Worm (Caenorhabditis elegans): ENCODE measurements around the gene T24H10.4.

The T24H10.4 gene

DNA sequence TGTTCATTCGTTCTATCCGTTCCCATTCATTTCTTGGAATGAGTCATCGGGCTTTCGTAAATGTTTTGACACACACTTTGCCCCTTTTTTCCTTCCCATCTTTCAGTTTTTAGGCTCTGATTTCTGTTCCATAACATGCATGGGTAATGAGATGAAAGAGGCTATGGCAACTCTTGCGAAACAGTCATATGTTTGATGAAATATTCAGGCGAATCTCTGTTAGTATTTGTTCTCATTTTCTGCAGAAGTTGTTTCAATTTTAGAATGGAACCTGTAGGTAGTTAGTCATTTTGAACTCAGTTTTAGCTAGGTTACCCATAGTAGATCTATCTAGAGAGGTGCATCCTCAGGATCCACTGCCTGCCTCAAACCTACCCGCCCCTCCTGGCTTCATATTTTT, 5.6 kb downstream of the T24H10.4 start:
- TF ChIP-seq W03F9.2 (tag; optimal IDR thresholded peaks at IDR 0.05) (no peak), him-1 (tag; optimal IDR thresholded peaks at IDR 0.05) (no peak)

DNA sequence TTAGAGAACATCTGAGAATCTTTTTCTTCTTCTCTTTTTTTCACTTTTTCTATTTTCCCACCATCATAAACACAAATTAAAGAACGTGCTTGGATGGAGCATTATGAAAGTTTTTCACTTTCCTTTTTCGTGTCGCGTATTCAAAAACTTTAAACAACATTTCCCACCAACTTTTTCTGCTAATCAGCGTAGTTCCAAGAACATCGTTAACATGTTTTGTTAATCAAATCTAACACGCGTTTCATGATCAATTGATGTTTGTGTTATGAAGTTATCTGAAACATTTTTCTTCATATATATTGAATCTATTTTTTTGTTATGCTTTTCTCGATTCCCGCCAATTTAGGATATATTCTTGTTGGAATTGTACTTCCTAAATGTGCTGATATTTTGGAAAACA, 6.3 kb downstream of the T24H10.4 start:
- TF ChIP-seq W03F9.2 (tag; optimal IDR thresholded peaks at IDR 0.05): no peak
- TF ChIP-seq dao-5 (tag; optimal IDR thresholded peaks at IDR 0.05): no peak
- TF ChIP-seq him-1 (tag; optimal IDR thresholded peaks at IDR 0.05): no peak

DNA sequence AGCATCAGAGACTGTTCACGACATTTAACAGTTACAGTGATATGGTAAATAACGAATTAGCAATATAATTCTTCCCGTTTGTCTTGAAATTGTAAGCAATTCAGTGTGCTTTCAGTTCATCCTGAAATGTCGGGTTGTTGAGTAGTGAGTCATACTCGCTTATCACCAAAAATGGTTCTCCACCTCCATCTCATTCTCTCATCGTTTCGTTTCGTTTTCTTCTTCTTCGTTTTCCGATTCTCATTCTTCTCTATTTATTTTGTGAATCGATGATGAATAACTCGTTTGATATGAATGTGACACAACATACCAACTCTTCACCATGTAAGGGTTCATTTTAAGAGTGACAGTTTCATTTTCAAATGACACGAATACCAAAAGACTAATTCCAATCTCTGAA, 7.1 kb downstream of the T24H10.4 start:
- TF ChIP-seq him-1 (tag; optimal IDR thresholded peaks at IDR 0.05) (no peak), W03F9.2 (tag; optimal IDR thresholded peaks at IDR 0.05) (no peak)

DNA sequence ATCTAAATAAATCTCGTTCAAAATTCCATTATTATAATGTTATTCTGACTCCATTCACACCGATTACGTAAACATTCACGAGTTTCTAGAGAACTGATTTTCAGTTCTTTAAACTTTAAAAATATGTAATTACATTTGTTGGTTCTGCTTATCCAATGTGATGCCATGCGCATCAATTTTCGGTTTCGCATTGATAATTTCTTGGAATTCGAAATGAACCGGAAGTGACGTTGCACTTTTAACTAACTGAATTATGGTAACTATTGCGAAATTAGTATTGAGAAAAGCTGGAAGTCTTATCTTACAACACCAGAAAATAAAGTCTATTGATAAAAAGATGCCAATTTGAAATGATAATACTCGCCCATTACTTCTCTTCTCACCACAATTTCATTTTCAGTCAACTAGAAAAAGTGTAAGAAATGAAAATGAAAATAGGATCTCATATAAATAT, 8.5 kb downstream of the T24H10.4 start:
- TF ChIP-seq dao-5 (tag; optimal IDR thresholded peaks at IDR 0.05): no peak

DNA sequence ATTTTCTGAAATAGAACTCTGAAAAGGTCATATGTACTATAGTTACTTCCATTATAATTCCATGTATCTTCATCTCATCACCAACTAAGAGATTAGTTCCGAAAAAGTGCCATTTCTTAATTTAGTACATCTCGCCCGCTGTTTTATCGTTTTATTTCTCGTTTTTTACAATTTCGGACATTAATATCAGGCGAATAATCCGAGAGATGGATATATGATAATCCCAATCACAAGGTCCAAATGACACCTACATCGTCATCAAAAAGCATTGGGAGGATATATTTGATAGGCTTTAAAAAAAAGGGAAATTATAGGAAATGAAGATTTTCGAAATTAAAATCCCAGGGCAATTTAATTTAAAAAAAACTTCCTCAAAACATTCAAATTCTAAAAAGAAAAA, 11.0 kb downstream of the T24H10.4 start:
- TF ChIP-seq him-1 (tag; optimal IDR thresholded peaks at IDR 0.05) (no peak), dao-5 (tag; optimal IDR thresholded peaks at IDR 0.05) (no peak), W03F9.2 (tag; optimal IDR thresholded peaks at IDR 0.05) (no peak)

DNA sequence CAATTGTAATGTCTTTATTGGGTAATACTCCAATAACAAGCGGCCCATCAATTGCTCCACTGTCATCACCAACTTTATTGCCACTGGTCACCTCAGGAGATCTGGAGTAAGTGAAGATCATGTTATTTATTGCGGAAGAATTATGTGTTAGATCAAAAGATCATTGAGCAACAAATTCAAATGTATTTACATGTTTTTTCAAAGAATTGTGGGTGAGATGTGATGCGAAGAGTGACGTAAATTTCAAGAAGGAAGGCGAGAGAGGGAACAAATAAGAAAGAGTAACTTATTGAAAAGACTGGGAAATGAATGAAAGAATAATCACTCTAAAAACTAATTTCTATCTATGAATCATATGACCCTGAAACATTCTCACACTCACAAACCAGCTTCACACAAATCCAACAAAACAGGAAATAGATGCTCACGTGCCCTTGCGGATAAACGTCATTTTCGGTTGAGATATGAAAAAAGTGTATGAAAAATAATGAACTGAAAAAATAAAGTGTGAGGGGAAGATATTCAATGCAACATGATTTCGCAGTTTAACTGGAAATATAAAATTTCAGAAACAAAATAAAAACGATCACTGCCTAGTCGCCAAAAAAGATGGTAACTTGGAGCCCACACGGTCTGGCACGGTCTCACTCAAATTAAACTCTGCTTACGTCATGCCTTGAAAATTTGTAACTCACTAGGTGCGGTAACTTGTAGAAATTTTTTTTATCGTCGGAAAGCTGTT, 11.7 kb downstream of the T24H10.4 start:
- TF ChIP-seq dao-5 (tag; optimal IDR thresholded peaks at IDR 0.05) (no peak), W03F9.2 (tag; optimal IDR thresholded peaks at IDR 0.05) (no peak), him-1 (tag; optimal IDR thresholded peaks at IDR 0.05) (no peak)

DNA sequence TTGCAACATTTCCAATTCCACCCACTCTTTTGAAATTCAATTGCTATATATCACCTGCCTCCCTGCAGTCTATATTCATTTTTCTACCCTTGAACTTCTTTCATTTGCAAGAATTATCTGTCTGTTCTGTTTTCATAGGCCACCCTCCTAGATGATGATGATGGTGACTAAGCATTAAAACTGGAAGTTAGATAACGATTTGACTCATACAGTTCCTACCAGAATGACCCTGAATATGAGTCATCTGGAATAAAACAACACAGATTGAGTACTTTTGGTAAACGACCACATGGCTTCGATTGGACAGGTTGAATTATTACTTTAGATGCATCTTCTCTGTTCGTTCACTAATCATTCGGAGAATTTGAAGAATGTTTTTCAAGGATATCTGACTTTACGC, 15.0 kb downstream of the T24H10.4 start:
- TF ChIP-seq dao-5 (tag; optimal IDR thresholded peaks at IDR 0.05): no peak
- no peak for TF ChIP-seq him-1 (tag; optimal IDR thresholded peaks at IDR 0.05)
- no peak for TF ChIP-seq W03F9.2 (tag; optimal IDR thresholded peaks at IDR 0.05)

DNA sequence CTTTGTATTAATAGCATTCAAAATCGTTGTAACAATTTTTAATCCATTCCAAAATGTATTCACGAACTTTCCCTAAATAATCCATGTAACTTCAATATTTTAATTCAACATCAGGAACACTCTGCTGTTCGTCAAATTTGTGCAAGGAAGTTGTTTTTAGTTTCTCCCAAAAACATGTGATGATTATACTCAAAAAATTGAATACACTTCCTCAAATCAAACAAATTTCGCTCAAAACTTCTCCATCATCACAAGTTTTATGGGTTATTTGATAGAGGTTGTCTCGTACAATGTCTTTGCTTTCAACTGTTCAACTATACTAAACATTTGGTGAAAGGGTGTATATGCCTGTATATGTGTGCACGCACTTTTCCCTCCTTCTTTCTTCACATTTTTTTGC, 15.7 kb downstream of the T24H10.4 start:
- TF ChIP-seq him-1 (tag; optimal IDR thresholded peaks at IDR 0.05) (no peak), dao-5 (tag; optimal IDR thresholded peaks at IDR 0.05) (no peak)

DNA sequence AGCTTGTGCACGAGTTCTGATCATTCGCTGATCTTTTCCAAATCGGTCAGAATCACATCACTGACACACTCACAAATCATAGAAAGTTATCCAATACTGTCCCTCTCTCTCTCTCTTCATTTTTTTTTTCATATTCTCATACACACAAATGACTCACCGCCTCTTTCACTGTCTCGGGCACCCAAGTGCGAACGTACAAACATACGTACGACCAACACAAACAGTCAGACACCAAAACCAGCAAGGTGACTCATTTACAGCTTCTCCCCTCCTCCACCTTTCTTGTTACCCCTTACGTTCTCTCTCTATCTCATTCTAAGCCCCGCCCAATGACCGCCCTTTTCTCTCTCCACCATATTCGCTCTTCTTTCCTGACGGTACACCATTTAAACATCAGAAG, 17.6 kb downstream of the T24H10.4 start:
- no peak for TF ChIP-seq him-1 (tag; optimal IDR thresholded peaks at IDR 0.05)
- TF ChIP-seq W03F9.2 (tag; optimal IDR thresholded peaks at IDR 0.05): no peak
- TF ChIP-seq dao-5 (tag; optimal IDR thresholded peaks at IDR 0.05): no peak

DNA sequence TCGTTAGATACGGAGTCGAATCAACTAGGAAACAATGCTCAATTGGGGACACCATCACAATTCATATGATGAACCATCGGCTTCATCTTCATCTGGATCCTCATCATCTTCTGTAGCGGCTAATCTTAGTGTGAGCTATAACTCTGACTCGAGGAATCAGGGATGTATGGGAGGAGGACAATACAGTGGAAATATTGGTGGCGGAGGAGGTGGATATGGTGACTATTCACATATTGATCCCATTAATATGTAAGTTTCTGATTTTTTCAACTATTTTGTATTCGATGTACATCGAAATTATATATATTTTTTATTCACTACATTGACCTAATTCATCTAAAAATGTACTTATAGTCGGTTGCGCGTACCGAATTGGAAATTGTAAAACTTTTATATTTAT, 18.0 kb downstream of the T24H10.4 start:
- TF ChIP-seq him-1 (tag; optimal IDR thresholded peaks at IDR 0.05) (no peak), dao-5 (tag; optimal IDR thresholded peaks at IDR 0.05) (no peak), W03F9.2 (tag; optimal IDR thresholded peaks at IDR 0.05) (no peak)

DNA sequence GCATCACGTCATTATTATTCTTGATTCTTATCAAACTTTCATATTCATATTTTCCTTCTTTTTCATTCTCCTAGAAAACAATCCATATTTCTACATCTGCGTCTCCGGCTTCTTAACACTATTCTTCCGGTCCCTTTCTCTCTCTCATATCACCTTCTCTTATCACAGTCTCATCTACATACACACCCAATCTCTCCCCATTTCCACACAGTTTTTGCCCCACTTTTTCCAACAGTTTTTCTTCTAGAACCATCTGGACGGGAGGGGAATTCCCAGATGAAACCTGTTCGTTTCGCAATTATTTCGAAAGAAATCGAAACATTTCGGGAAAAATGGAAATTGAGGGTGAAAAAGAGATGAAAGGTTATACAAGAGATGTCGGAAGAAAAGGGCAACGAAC, 18.8 kb downstream of the T24H10.4 start:
- TF ChIP-seq W03F9.2 (tag; optimal IDR thresholded peaks at IDR 0.05): peak; percentile 6
- TF ChIP-seq dao-5 (tag; optimal IDR thresholded peaks at IDR 0.05): no peak
- no peak for TF ChIP-seq him-1 (tag; optimal IDR thresholded peaks at IDR 0.05)

DNA sequence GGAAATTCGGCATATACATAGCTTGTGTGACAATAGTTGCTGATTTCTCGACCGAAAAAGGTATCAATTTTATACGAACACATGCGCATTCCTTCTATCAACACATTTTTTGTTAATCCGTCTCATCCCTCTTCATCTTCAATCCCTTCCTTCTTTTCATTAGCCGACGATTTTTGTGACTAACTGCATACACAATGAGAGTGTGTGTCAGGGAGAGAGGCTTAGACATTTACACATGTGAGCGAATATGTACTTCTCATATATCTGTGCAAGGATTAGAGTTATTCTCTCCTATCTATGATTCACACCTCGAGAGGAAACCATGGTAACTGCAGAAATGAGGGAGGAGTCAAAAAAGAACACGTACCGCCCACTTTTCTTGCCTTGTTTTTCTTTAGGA, 21.0 kb downstream of the T24H10.4 start:
- TF ChIP-seq dao-5 (tag; optimal IDR thresholded peaks at IDR 0.05) (no peak), him-1 (tag; optimal IDR thresholded peaks at IDR 0.05) (no peak), W03F9.2 (tag; optimal IDR thresholded peaks at IDR 0.05) (no peak)

DNA sequence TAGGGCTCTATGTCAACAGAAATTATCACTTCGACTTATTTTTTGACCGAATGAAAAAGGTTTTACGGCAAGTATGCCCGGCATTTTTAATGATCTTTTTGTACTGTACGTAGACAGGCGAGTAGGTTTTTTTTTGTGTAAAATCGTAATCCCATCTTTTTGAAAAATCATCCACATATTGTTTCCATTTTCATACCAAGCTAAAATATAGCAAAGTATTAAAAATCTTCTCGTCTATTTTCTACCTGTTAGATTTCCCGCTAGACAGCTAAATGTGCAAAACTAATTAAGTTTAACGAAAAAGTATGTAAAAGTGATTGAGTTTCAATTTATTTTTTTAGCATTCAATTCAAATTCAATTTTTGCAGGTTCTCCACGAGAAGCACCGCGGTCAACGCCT, 22.0 kb downstream of the T24H10.4 start, which contains the start of gene C16D2.1:
TSS of gene C16D2.1 (plus strand) at position 301 of the 400 bp plus-strand sequence.
- TF ChIP-seq dao-5 (tag; optimal IDR thresholded peaks at IDR 0.05): no peak
- no peak for TF ChIP-seq him-1 (tag; optimal IDR thresholded peaks at IDR 0.05)
- no peak for TF ChIP-seq W03F9.2 (tag; optimal IDR thresholded peaks at IDR 0.05)

DNA sequence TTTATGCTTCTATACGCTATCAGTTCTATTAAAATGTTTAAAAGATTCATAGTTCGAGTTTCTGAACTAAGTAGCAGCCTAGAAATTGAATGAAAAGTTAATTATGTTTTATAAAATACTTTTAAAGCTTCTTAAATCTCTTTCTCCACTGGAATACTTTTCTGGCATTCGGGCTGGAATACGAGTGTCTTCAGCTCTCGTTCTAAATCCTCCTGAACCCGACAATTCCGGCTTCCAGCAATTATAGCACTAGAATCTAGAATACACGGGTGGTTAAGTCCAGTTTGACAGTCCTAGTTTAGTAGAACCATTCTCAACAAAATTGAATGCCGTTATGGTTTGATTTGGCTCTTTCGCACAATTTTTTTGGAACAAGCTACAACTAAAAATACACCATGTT, 23.0 kb downstream of the T24H10.4 start:
- no peak for TF ChIP-seq him-1 (tag; optimal IDR thresholded peaks at IDR 0.05)
- TF ChIP-seq W03F9.2 (tag; optimal IDR thresholded peaks at IDR 0.05): no peak
- no peak for TF ChIP-seq dao-5 (tag; optimal IDR thresholded peaks at IDR 0.05)

DNA sequence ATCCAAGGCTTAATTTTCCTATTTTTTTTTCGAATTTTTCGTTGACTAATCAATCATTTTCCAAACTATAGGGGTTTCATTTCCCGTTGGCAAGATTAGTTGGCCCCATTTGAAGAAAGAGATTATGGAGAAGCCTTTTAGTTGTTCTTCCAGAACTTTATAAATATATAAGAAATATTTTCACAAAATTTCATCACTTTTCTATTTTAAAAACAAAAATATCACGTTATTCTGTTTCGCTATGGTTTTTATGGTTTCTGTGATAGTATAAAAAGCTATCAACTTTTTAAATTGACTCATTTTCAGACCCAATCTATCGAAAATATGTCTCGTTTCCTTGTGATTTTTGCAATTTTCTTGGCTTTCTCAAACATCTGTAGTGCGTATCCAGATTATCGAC, 26.5 kb downstream of the T24H10.4 start, which contains the start of gene nlp-78:
TSS of gene nlp-78 (plus strand) at position 301 of the 400 bp plus-strand sequence.
- TF ChIP-seq him-1 (tag; optimal IDR thresholded peaks at IDR 0.05): no peak
- no peak for TF ChIP-seq W03F9.2 (tag; optimal IDR thresholded peaks at IDR 0.05)
- no peak for TF ChIP-seq dao-5 (tag; optimal IDR thresholded peaks at IDR 0.05)
